Worm (Caenorhabditis elegans) whole organism, L4/young adult: ENCODE results near the gene dod-20.

Source experiments
- W03F9.2 ChIP-seq: fragments of 150-350 bp; optimal IDR thresholded peaks from 2 replicates; lab custom pipeline; 2014; ENCODE audit warnings: missing biosample characterization, missing genetic modification characterization
- dao-5 ChIP-seq: sonication (generic microtip); optimal IDR thresholded peaks from 2 replicates; lab custom pipeline; 2016; ENCODE audit warnings: missing genotype, missing genetic modification characterization, moderate library complexity, missing compliant biosample characterization
- him-1 ChIP-seq: sonication (generic microtip); optimal IDR thresholded peaks from 2 replicates; lab custom pipeline; 2016; ENCODE audit warnings: missing genotype, missing genetic modification reagents, missing genetic modification characterization, missing compliant biosample characterization

DNA sequence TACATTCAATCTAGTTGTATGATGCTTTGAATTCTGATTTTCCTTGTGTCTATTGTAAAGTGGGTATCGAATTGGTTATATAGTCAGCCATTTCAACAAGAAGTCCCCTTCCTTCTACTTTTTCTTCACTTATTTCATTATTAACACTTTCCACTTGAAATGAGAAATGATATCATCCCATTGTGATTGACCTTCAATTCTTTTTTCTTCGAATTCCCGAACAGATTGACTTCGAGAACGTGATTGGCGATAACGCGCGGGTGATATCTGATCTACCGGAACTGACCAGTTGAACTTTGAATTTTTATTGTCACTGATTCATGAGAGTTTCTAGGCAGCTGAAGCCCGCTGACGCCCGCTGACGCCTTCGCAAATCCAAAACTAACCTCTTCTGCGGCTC is 44.0 kb upstream of the dod-20 start:
- TF ChIP-seq him-1 (tag; lab: Kevin White, UChicago) (no peak), W03F9.2 (no peak), dao-5 (tag; lab: Kevin White, UChicago) (no peak)
